Worm (Caenorhabditis elegans): Measurements from ENCODE around the gene rod-1.

- TF ChIP-seq ztf-23 (GFP tag; IDR thresholded peaks at IDR 0.05) (no peak), T22C8.4 (GFP tag; IDR thresholded peaks at IDR 0.05) (no peak), cog-1 (tag; optimal IDR thresholded peaks at IDR 0.05) (no peak), ref-1 (GFP tag; conservative IDR thresholded peaks at IDR 0.05) (no peak), klf-2 (GFP tag; conservative IDR thresholded peaks at IDR 0.05) (no peak)
Measured at ce11 chrIV:7512617-7513233, 34.5 kb downstream of the rod-1 start, which contains the start of the genes plc-4 and R05G6.4.

All from whole organism, midembryonic.